Worm (Caenorhabditis elegans): ENCODE results near the gene ugt-1.
A peak's percentile ranks its signal among the peaks of the same experiment; 100 is the strongest.

Gene ugt-1

DNA sequence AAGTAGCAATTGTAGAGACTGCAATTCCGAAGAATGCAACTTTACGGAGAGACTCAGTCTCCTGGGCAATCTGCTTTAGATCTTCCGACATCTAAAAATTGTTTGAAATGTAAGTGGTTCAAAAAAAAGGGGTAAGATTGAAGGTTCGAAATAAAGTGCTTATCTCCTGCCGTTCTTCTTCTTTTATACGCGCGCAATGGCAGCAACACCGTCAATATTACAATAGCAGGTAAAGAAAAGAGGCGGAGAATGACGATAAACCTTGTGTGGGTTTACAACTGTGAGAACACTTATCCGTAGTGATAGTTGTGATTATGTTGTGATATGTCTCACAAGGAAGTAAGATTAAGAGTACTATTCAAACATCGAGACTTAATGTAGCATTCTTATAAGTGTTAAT lies 26.3 kb downstream of the ugt-1 start, which contains the start of gene col-13:
TSS of gene col-13 (minus strand) at position 101 of the 400 bp plus-strand sequence.
- TF ChIP-seq lsy-2 (tag; optimal IDR thresholded peaks at IDR 0.05) (no peak), egl-43 (GFP tag; IDR thresholded peaks at IDR 0.05) (no peak), ztf-11 (tag; optimal IDR thresholded peaks at IDR 0.05) (no peak), madf-5 (GFP tag; IDR thresholded peaks at IDR 0.05) (no peak), unc-62 (GFP tag; optimal IDR thresholded peaks at IDR 0.05 in 1 of 2) (no peak), unc-62 (tag; optimal IDR thresholded peaks at IDR 0.05) (no peak), nhr-25 (tag; optimal IDR thresholded peaks at IDR 0.05; ENCODE audit: borderline replicate concordance, insufficient read depth) (no peak)

DNA sequence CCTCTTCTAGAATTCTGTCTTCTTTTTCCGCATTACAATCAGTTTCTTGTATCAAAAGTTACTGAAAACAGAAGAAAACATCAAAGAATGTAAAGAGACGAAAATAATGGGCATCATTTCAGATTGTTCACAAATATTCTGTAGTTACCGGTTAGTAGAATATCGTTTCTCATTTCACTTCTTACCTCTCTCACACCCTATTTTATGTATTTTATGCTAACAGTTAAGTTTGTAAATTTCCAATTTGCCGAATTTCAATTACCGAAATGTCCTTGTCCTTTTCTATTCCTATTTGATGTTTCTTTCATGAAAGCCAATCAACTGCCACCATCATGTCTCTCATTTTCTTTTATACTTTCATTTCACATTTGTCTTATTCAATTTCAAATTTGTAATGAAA lies 28.0 kb downstream of the ugt-1 start:
- TF ChIP-seq cey-2 (tag; optimal IDR thresholded peaks at IDR 0.05; ENCODE audit: borderline replicate concordance, insufficient read depth) (peak; percentile 4), ZK546.5 (tag; optimal IDR thresholded peaks at IDR 0.05) (no peak), F49E8.2 (tag; optimal IDR thresholded peaks at IDR 0.05; ENCODE audit: borderline replicate concordance) (no peak), ctbp-1 (GFP tag; IDR thresholded peaks at IDR 0.05) (no peak), unc-62 (GFP tag; optimal IDR thresholded peaks at IDR 0.05 in 1 of 2) (peak in 1 of 2 experiments; percentile 66), unc-62 (tag; optimal IDR thresholded peaks at IDR 0.05) (no peak), lim-7 (GFP tag; IDR thresholded peaks at IDR 0.05) (no peak), hlh-11 (tag; optimal IDR thresholded peaks at IDR 0.05) (no peak), zip-11 (GFP tag; IDR thresholded peaks at IDR 0.05) (no peak), T20F7.1 (GFP tag; optimal IDR thresholded peaks at IDR 0.05) (peak; percentile 6), fkh-10 (GFP tag; optimal IDR thresholded peaks at IDR 0.05) (no peak), T26A8.4 (GFP tag; IDR thresholded peaks at IDR 0.05) (peak; percentile 62; the same call in 1 of the 2 replicates), ceh-28 (tag; optimal IDR thresholded peaks at IDR 0.05) (no peak), egl-27 (tag; optimal IDR thresholded peaks at IDR 0.05) (no peak), rbr-2 (tag; optimal IDR thresholded peaks at IDR 0.05) (no peak), hlh-30 (tag; optimal IDR thresholded peaks at IDR 0.05; ENCODE audit: insufficient read depth) (no peak)

DNA sequence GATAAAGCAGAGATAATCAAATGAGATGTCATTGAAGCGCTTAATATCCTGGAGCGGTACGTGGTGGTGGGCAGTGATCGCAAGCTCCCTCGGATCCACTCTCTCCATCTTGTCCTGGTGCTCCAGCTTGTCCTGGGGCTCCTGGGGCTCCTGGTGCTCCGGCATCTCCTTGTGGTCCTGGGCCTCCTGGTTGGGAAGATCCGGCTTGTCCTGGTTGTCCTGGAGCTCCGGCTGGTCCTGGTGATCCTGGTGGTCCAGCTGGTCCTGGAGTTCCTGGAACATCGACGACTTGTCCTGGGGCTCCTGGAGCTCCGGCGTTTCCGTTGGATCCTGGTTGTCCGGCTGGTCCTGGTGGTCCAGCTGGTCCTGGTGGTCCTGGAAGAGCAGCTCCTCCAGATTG lies 28.5 kb downstream of the ugt-1 start:
- TF ChIP-seq ctbp-1 (GFP tag; IDR thresholded peaks at IDR 0.05) = peak; percentile 49
- 0 out of 4 replicates have a peak, but pooled peaks of 1 of the 2 experiments have one; percentile 51 for TF ChIP-seq madf-5 (GFP tag; IDR thresholded peaks at IDR 0.05)
- peak; percentile 48; the same call in 1 of the 2 replicates for TF ChIP-seq ceh-20 (GFP tag; IDR thresholded peaks at IDR 0.05)
- peak; percentile 97 for TF ChIP-seq set-16 (GFP tag; IDR thresholded peaks at IDR 0.05)

DNA sequence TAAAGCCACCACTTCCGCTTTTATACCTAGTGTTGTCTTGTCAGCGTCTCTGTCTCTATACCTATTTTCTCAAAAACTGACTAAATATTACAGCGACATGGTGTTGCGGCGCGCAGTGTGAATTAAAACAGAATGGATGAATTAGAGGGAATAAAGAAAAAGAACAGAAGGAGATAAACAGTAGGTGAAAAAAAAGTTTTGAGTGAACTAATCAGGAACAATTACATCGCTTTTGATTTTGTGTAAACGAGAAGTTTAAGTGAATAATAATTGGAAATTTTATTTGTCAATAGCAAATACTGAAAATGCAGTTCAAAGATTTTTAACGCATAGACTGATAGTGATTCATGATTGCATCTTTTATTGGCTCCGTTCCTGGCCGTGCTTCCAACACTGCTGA lies 29.6 kb downstream of the ugt-1 start, which contains the start of gene col-12:
TSS of gene col-12 (minus strand) at position 101 of the 400 bp plus-strand sequence.
- no peak for TF ChIP-seq egl-43 (GFP tag; IDR thresholded peaks at IDR 0.05)
- TF ChIP-seq hif-1 (tag; optimal IDR thresholded peaks at IDR 0.05) = no peak
- no peak for TF ChIP-seq lin-15B (tag; optimal IDR thresholded peaks at IDR 0.05)
- TF ChIP-seq ama-1 (optimal IDR thresholded peaks at IDR 0.05) = no peak
- TF ChIP-seq pha-4 (GFP tag; IDR thresholded peaks at IDR 0.05) = no peak
- TF ChIP-seq pha-4 (tag; optimal IDR thresholded peaks at IDR 0.05) = no peak
- no peak for TF ChIP-seq nhr-28 (tag; optimal IDR thresholded peaks at IDR 0.05)
- TF ChIP-seq lin-29 (GFP tag; IDR thresholded peaks at IDR 0.05) = no peak
- no peak for TF ChIP-seq egl-27 (tag; optimal IDR thresholded peaks at IDR 0.05)
- TF ChIP-seq fkh-10 (GFP tag; optimal IDR thresholded peaks at IDR 0.05) = no peak
- no peak for TF ChIP-seq Y5F2A.4 (GFP tag; optimal IDR thresholded peaks at IDR 0.05)

DNA sequence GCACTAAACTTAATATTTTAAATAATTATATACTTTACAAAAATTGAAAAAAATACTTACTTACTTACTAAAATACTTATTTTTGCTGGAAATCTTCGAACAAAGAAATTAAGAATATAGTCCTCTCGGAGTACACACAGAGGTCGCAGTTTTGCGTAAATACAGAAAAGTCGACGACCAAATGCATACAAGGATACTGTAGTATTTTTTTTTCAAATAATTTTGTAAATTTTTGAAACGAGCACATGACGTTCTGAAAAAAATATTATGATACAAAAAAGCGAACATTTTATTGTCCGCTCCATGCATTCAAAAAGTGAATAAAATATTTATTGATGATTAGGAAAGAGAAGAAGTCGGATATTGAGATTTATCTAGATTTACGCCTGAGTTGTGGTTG lies 30.8 kb downstream of the ugt-1 start, which contains the start of gene apc-10:
TSS of gene apc-10 (minus strand) at position 101 of the 400 bp plus-strand sequence.
- no peak for TF ChIP-seq daf-12 (tag; optimal IDR thresholded peaks at IDR 0.05)
- no peak for TF ChIP-seq dmd-9 (GFP tag; IDR thresholded peaks at IDR 0.05)
- no peak for TF ChIP-seq fos-1 (tag; optimal IDR thresholded peaks at IDR 0.05)
- TF ChIP-seq ctbp-1 (GFP tag; IDR thresholded peaks at IDR 0.05) = no peak
- no peak for TF ChIP-seq mdl-1 (tag; optimal IDR thresholded peaks at IDR 0.05)
